Fruit fly (Drosophila melanogaster) whole organism, embryonic: ENCODE results near the gene Coa8.
A peak's percentile ranks its signal among the peaks of the same experiment; 100 is the strongest.

ENCODE experiments used
- B-H1 ChIP-seq: fragments of 200-800 bp; sonication (Bioruptor generic); IDR thresholded peaks from 3 replicates; pipeline ENCODE4 v1.3.6; 2022; ENCODE audit warnings: missing biosample characterization, missing genetic modification characterization
- CG10209 ChIP-seq: fragments of 200-800 bp; sonication (Bioruptor generic); optimal IDR thresholded peaks from 3 replicates; lab custom pipeline; 2017; ENCODE audit warnings: missing biosample characterization, mild to moderate bottlenecking, missing genetic modification characterization, missing genetic modification reagents
- CG10274 ChIP-seq: fragments of 200-800 bp; sonication (Bioruptor generic); optimal IDR thresholded peaks from 3 replicates; lab custom pipeline; 2017; ENCODE audit warnings: missing biosample characterization, mild to moderate bottlenecking, missing genetic modification characterization
- CG11456 ChIP-seq: fragments of 200-800 bp; sonication (Bioruptor generic); IDR thresholded peaks from 3 replicates; pipeline ENCODE4 v1.3.6; 2022; ENCODE audit warnings: missing biosample characterization, missing genetic modification characterization
- CG11504 ChIP-seq: fragments of 200-800 bp; sonication (Bioruptor generic); optimal IDR thresholded peaks from 3 replicates; lab custom pipeline; 2019; ENCODE audit warnings: missing biosample characterization, mild to moderate bottlenecking, missing genetic modification characterization, moderate library complexity
- CG12071 ChIP-seq: fragments of 200-800 bp; sonication (Bioruptor generic); optimal IDR thresholded peaks from 3 replicates; lab custom pipeline; 2018; ENCODE audit warnings: missing biosample characterization, mild to moderate bottlenecking, missing genetic modification characterization
- CG15479 ChIP-seq: fragments of 200-800 bp; sonication (Bioruptor generic); optimal IDR thresholded peaks from 3 replicates; lab custom pipeline; 2019; ENCODE audit warnings: missing biosample characterization, mild to moderate bottlenecking, missing genetic modification characterization, moderate library complexity
- CG1647 ChIP-seq: fragments of 200-800 bp; sonication (Bioruptor generic); optimal IDR thresholded peaks from 3 replicates; lab custom pipeline; 2016; ENCODE audit warnings: missing biosample characterization, missing genetic modification characterization
- CG2199 ChIP-seq: fragments of 200-800 bp; sonication (Bioruptor generic); IDR thresholded peaks from 3 replicates; pipeline ENCODE4 v1.3.6; 2022; ENCODE audit warnings: missing biosample characterization, missing genetic modification characterization
- CG2678 ChIP-seq: fragments of 200-800 bp; sonication (Bioruptor generic); optimal IDR thresholded peaks from 3 replicates; lab custom pipeline; 2019; ENCODE audit warnings: missing biosample characterization, mild to moderate bottlenecking, missing genetic modification characterization, moderate library complexity
- CG3065 ChIP-seq: fragments of 200-800 bp; sonication (Bioruptor generic); optimal IDR thresholded peaks from 2 replicates; lab custom pipeline; 2016; ENCODE audit warnings: missing biosample characterization, missing genetic modification characterization
- CG42726 ChIP-seq: fragments of 200-800 bp; sonication (Bioruptor generic); IDR thresholded peaks from 2 replicates; pipeline ENCODE4 v1.3.6; 2022; ENCODE audit warnings: missing biosample characterization, missing genetic modification characterization; ENCODE audit not compliant: partially characterized antibody
- CG4360 ChIP-seq: fragments of 200-800 bp; sonication (Bioruptor generic); IDR thresholded peaks from 2 replicates; pipeline ENCODE4 v1.3.6; 2022; ENCODE audit warnings: missing biosample characterization, missing genetic modification characterization
- CG4820 ChIP-seq: fragments of 200-800 bp; sonication (Bioruptor generic); optimal IDR thresholded peaks from 3 replicates; lab custom pipeline; 2016; ENCODE audit warnings: missing biosample characterization, missing genetic modification characterization
- CG7357 ChIP-seq: fragments of 200-800 bp; sonication (Bioruptor generic); IDR thresholded peaks from 3 replicates; pipeline ENCODE4 v1.3.6; 2022; ENCODE audit warnings: missing biosample characterization, missing genetic modification characterization
- CG7556 ChIP-seq: fragments of 200-800 bp; sonication (Bioruptor generic); optimal IDR thresholded peaks from 2 replicates; lab custom pipeline; 2017; ENCODE audit warnings: missing biosample characterization, mild to moderate bottlenecking, missing genetic modification characterization
- CG9215 ChIP-seq: fragments of 200-800 bp; sonication (Bioruptor generic); IDR thresholded peaks from 2 replicates; pipeline ENCODE4 v1.3.6; 2022; ENCODE audit warnings: missing biosample characterization, missing genetic modification characterization
- Dfd ChIP-seq, 2 experiments: fragments of >200 bp; optimal IDR thresholded peaks; 2 replicates each; lab custom pipeline; 2017; ENCODE audit warnings: missing biosample characterization in 2 of 2, missing genetic modification characterization in 2 of 2
- Dll ChIP-seq: fragments of 200-800 bp; sonication (Bioruptor generic); IDR thresholded peaks from 4 replicates; pipeline ENCODE4 v1.3.6; 2022; ENCODE audit warnings: missing biosample characterization, missing genetic modification characterization; ENCODE audit not compliant: partially characterized antibody
- H15 ChIP-seq: fragments of 200-800 bp; sonication (Bioruptor generic); IDR thresholded peaks from 3 replicates; pipeline ENCODE4 v1.3.6; 2022; ENCODE audit warnings: missing biosample characterization, missing genetic modification characterization
- Hey ChIP-seq: fragments of 200-800 bp; sonication (Bioruptor generic); optimal IDR thresholded peaks from 3 replicates; lab custom pipeline; 2018; ENCODE audit warnings: missing biosample characterization, mild to moderate bottlenecking, missing genetic modification characterization
- Hmr ChIP-seq: fragments of 200-800 bp; sonication (Bioruptor generic); optimal IDR thresholded peaks from 3 replicates; lab custom pipeline; 2017; ENCODE audit warnings: mild to moderate bottlenecking, missing biosample characterization, missing genetic modification reagents, missing genetic modification characterization
- Mes4 ChIP-seq: fragments of 200-800 bp; sonication (Bioruptor generic); optimal IDR thresholded peaks from 2 replicates; lab custom pipeline; 2016; ENCODE audit warnings: missing biosample characterization, missing genetic modification characterization
- Scr ChIP-seq: fragments of 200-800 bp; sonication (Bioruptor generic); IDR thresholded peaks from 2 replicates; pipeline ENCODE4 v1.3.6; 2022; ENCODE audit warnings: missing biosample characterization, missing genetic modification characterization; ENCODE audit not compliant: partially characterized antibody
- Sox102F ChIP-seq: fragments of 200-800 bp; sonication (Bioruptor generic); optimal IDR thresholded peaks from 2 replicates; lab custom pipeline; 2018; ENCODE audit warnings: missing biosample characterization, mild to moderate bottlenecking, missing genetic modification characterization, moderate library complexity
- Stat92E ChIP-seq, 3 experiments: fragments of >200 bp in 2 of 3; fragments of 200-800 bp in 1 of 3; sonication (Bioruptor generic) in 1 of 3; optimal IDR thresholded peaks; 2 replicates each; lab custom pipeline; 2017 to 2019; ENCODE audit warnings: missing biosample characterization in 3 of 3, missing genetic modification characterization in 3 of 3, mild to moderate bottlenecking in 1 of 3, moderate library complexity in 1 of 3
- bigmax ChIP-seq: fragments of 200-800 bp; sonication (Bioruptor generic); optimal IDR thresholded peaks from 2 replicates; lab custom pipeline; 2018; ENCODE audit warnings: missing biosample characterization, mild to moderate bottlenecking, missing genetic modification characterization
- cato ChIP-seq: fragments of 200-800 bp; sonication (Bioruptor generic); optimal IDR thresholded peaks from 2 replicates; lab custom pipeline; 2016; ENCODE audit warnings: missing biosample characterization, missing genetic modification characterization, borderline replicate concordance
- crol ChIP-seq: fragments of 200-800 bp; sonication (Bioruptor generic); IDR thresholded peaks from 2 replicates; pipeline ENCODE4 v1.3.6; 2022; ENCODE audit warnings: missing biosample characterization, missing genetic modification characterization
- danr ChIP-seq: fragments of 200-800 bp; sonication (Bioruptor generic); IDR thresholded peaks from 2 replicates; pipeline ENCODE4 v1.3.6; 2022; ENCODE audit warnings: missing biosample characterization, missing genetic modification characterization
- dmrt99B ChIP-seq: fragments of 200-800 bp; sonication (Bioruptor generic); optimal IDR thresholded peaks from 2 replicates; lab custom pipeline; 2018; ENCODE audit warnings: missing biosample characterization, mild to moderate bottlenecking, missing genetic modification characterization, moderate library complexity
- dpn ChIP-seq, 2 experiments: fragments of 200-800 bp; sonication (Bioruptor generic); optimal IDR thresholded peaks; 3 replicates each; lab custom pipeline; 2016; ENCODE audit warnings: missing biosample characterization in 2 of 2, missing genetic modification characterization in 2 of 2
- fd3F ChIP-seq: fragments of 200-800 bp; sonication (Bioruptor generic); optimal IDR thresholded peaks from 2 replicates; lab custom pipeline; 2018; ENCODE audit warnings: missing biosample characterization, mild to moderate bottlenecking, missing genetic modification characterization, moderate library complexity
- her ChIP-seq: fragments of 200-800 bp; sonication (Bioruptor generic); optimal IDR thresholded peaks from 2 replicates; lab custom pipeline; 2016; ENCODE audit warnings: missing biosample characterization, missing genetic modification characterization
- inv ChIP-seq: fragments of 200-800 bp; sonication (Bioruptor generic); IDR thresholded peaks from 2 replicates; pipeline ENCODE4 v1.3.6; 2022; ENCODE audit warnings: missing biosample characterization, missing genetic modification characterization; ENCODE audit not compliant: partially characterized antibody
- nmo ChIP-seq: fragments of 200-800 bp; sonication (Bioruptor generic); optimal IDR thresholded peaks from 2 replicates; lab custom pipeline; 2018; ENCODE audit warnings: missing biosample characterization, mild to moderate bottlenecking, missing genetic modification characterization, moderate library complexity
- psq ChIP-seq: fragments of 200-800 bp; sonication (Bioruptor generic); optimal IDR thresholded peaks from 2 replicates; lab custom pipeline; 2017; ENCODE audit warnings: missing biosample characterization, missing genetic modification characterization
- pzg ChIP-seq: fragments of 200-800 bp; sonication (Bioruptor generic); optimal IDR thresholded peaks from 3 replicates; lab custom pipeline; 2018; ENCODE audit warnings: missing biosample characterization, mild to moderate bottlenecking, missing genetic modification characterization, moderate library complexity
- scrt ChIP-seq: fragments of 200-800 bp; sonication (Bioruptor generic); optimal IDR thresholded peaks from 2 replicates; lab custom pipeline; 2018; ENCODE audit warnings: missing biosample characterization, mild to moderate bottlenecking, missing genetic modification characterization, moderate library complexity
- sens-2 ChIP-seq: fragments of 200-800 bp; sonication (Bioruptor generic); IDR thresholded peaks from 2 replicates; pipeline ENCODE4 v1.3.6; 2022; ENCODE audit warnings: missing biosample characterization, missing genetic modification characterization
- sisA ChIP-seq: fragments of 200-800 bp; sonication (Bioruptor generic); IDR thresholded peaks from 2 replicates; pipeline ENCODE4 v1.3.6; 2022; ENCODE audit warnings: missing biosample characterization, missing genetic modification characterization
- stwl ChIP-seq: fragments of 200-800 bp; sonication (Bioruptor generic); optimal IDR thresholded peaks from 3 replicates; lab custom pipeline; 2018; ENCODE audit warnings: missing biosample characterization, mild to moderate bottlenecking, missing genetic modification characterization, moderate library complexity
- tap ChIP-seq: fragments of 200-800 bp; optimal IDR thresholded peaks from 3 replicates; lab custom pipeline; 2019; ENCODE audit warnings: missing biosample characterization, mild to moderate bottlenecking, missing genetic modification characterization, moderate library complexity
- tgo ChIP-seq: fragments of 200-800 bp; sonication (Bioruptor generic); IDR thresholded peaks from 3 replicates; pipeline ENCODE4 v1.3.6; 2022; ENCODE audit warnings: missing biosample characterization, missing genetic modification characterization
- tna ChIP-seq: fragments of 200-800 bp; sonication (Bioruptor generic); IDR thresholded peaks from 2 replicates; pipeline ENCODE4 v1.3.6; 2022; ENCODE audit warnings: missing biosample characterization, missing genetic modification characterization; ENCODE audit not compliant: partially characterized antibody
- trh ChIP-seq: fragments of 200-800 bp; sonication (Bioruptor generic); optimal IDR thresholded peaks from 2 replicates; lab custom pipeline; 2016; ENCODE audit warnings: missing biosample characterization, missing genetic modification characterization
- unpg ChIP-seq: fragments of 200-800 bp; sonication (Bioruptor generic); optimal IDR thresholded peaks from 3 replicates; lab custom pipeline; 2018; ENCODE audit warnings: missing biosample characterization, mild to moderate bottlenecking, missing genetic modification characterization, moderate library complexity
- wdn ChIP-seq: fragments of 200-800 bp; sonication (Bioruptor generic); IDR thresholded peaks from 2 replicates; pipeline ENCODE4 v1.3.6; 2022; ENCODE audit warnings: missing biosample characterization, missing genetic modification characterization
- zfh2 ChIP-seq: fragments of 200-800 bp; sonication (Bioruptor generic); optimal IDR thresholded peaks from 2 replicates; lab custom pipeline; 2016; ENCODE audit warnings: missing biosample characterization, missing genetic modification characterization

Gene Coa8

dm6 chrX:1861620-1862184 is 18.4 kb upstream of the Coa8 start, which contains the start of gene deltaCOP (continued):
- TF ChIP-seq danr (GFP tag; lab: Robert Waterston, UW) (peak; percentile 78), CG11504 (tag; lab: Kevin White, UChicago) (no peak), Hey (tag; lab: Kevin White, UChicago) (no peak), H15 (GFP tag; lab: Robert Waterston, UW) (peak; percentile 66; the same call in 1 of the 3 replicates), bigmax (no peak), stwl (tag; lab: Kevin White, UChicago) (peak; percentile 68), CG9215 (GFP tag; lab: Robert Waterston, UW) (peak; percentile 88), her (GFP tag; lab: Kevin White, UChicago) (peak; percentile 82), Hmr (peak; percentile 86), inv (GFP tag; lab: Robert Waterston, UW) (no peak), pzg (peak; percentile 39), fd3F (GFP tag; lab: Kevin White, UChicago) (peak; percentile 62), CG4820 (GFP tag; lab: Kevin White, UChicago) (peak; percentile 80), Stat92E (GFP tag; optimal IDR thresholded peaks at IDR 0.05; lab: Kevin White, UChicago) (no peak), wdn (GFP tag; lab: Robert Waterston, UW) (peak; percentile 81), unpg (GFP tag; lab: Kevin White, UChicago) (peak; percentile 79), Dll (GFP tag; lab: Robert Waterston, UW) (peak; percentile 32; the same call in 1 of the 4 replicates), cato (GFP tag; lab: Kevin White, UChicago) (peak; percentile 73), dpn (GFP tag; optimal IDR thresholded peaks at IDR 0.05; lab: Kevin White, UChicago) (peak; percentile 90 to 94), CG1647 (GFP tag; lab: Kevin White, UChicago) (peak; percentile 88), Scr (GFP tag; lab: Robert Waterston, UW) (peak; percentile 34; the same call in 1 of the 2 replicates), tgo (peak; percentile 82), sens-2 (GFP tag; lab: Robert Waterston, UW) (peak; percentile 39; the same call in 1 of the 2 replicates), CG3065 (GFP tag; lab: Kevin White, UChicago) (peak; percentile 74), CG42726 (GFP tag; lab: Robert Waterston, UW) (no peak), zfh2 (GFP tag; lab: Kevin White, UChicago) (peak; percentile 94), sisA (GFP tag; lab: Robert Waterston, UW) (peak; percentile 90), nmo (GFP tag; lab: Kevin White, UChicago) (peak; percentile 79), CG2199 (GFP tag; lab: Robert Waterston, UW) (no peak), tna (GFP tag; lab: Robert Waterston, UW) (no peak), scrt (GFP tag; lab: Kevin White, UChicago) (no peak), CG2678 (tag; lab: Kevin White, UChicago) (no peak), CG4360 (GFP tag; lab: Robert Waterston, UW) (peak; percentile 26; the same call in 1 of the 2 replicates), B-H1 (GFP tag; lab: Robert Waterston, UW) (peak; percentile 63; the same call in 2 of the 3 replicates), CG11456 (GFP tag; lab: Robert Waterston, UW) (peak; percentile 82; the same call in 2 of the 3 replicates), CG7556 (GFP tag; lab: Kevin White, UChicago) (peak; percentile 77), Dfd (GFP tag; optimal IDR thresholded peaks at IDR 0.05; lab: Kevin White, UChicago) (no peak), Mes4 (GFP tag; lab: Kevin White, UChicago) (peak; percentile 84), dmrt99B (tag; lab: Kevin White, UChicago) (no peak), CG15479 (GFP tag; lab: Kevin White, UChicago) (no peak), CG10209 (GFP tag; lab: Kevin White, UChicago) (peak; percentile 83), trh (GFP tag; lab: Kevin White, UChicago) (peak; percentile 70), tap (tag; lab: Kevin White, UChicago) (no peak), CG12071 (peak; percentile 42), Sox102F (no peak), CG10274 (peak; percentile 54), psq (GFP tag; lab: Kevin White, UChicago) (peak; percentile 55), crol (GFP tag; lab: Robert Waterston, UW) (peak; percentile 20; the same call in 1 of the 2 replicates), CG7357 (GFP tag; lab: Robert Waterston, UW) (peak; percentile 66; the same call in 2 of the 3 replicates)
